Fruit fly (Drosophila melanogaster): Measurements from ENCODE around the gene CG31688.

Gene CG31688

DNA sequence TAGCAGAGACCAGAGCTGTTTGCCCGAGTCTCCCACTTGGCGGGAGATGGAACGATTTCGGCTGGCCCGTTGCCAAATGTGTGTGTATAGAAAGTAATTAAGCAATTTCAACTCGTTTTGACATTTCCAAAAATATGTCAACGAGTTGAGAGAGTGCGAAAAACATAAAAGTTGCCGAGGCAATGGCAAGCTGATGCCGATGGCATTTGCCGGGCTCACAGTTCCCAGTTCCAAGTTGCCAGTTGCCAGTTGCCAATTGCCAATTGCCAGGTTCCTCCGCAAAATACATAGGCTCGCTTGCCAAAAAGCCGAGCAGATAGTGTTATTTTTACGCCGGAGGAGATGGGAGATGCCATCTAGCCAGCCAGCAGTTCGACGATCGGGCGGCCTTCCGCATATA lies 57.6 kb downstream of the CG31688 start:
- TF ChIP-seq Blimp-1 (GFP tag; optimal IDR thresholded peaks at IDR 0.05) (no peak), svp (GFP tag) (no peak), Smox (GFP tag; optimal IDR thresholded peaks at IDR 0.05) (no peak), Hr39 (GFP tag; optimal IDR thresholded peaks at IDR 0.05) (no peak), fd59A (GFP tag; optimal IDR thresholded peaks at IDR 0.05) (no peak), CG8632 (GFP tag; optimal IDR thresholded peaks at IDR 0.05) (no peak), CG31627 (GFP tag; optimal IDR thresholded peaks at IDR 0.05) (no peak), Eip93F (GFP tag; optimal IDR thresholded peaks at IDR 0.05) (no peak), CG10631 (GFP tag; optimal IDR thresholded peaks at IDR 0.05) (no peak)

DNA sequence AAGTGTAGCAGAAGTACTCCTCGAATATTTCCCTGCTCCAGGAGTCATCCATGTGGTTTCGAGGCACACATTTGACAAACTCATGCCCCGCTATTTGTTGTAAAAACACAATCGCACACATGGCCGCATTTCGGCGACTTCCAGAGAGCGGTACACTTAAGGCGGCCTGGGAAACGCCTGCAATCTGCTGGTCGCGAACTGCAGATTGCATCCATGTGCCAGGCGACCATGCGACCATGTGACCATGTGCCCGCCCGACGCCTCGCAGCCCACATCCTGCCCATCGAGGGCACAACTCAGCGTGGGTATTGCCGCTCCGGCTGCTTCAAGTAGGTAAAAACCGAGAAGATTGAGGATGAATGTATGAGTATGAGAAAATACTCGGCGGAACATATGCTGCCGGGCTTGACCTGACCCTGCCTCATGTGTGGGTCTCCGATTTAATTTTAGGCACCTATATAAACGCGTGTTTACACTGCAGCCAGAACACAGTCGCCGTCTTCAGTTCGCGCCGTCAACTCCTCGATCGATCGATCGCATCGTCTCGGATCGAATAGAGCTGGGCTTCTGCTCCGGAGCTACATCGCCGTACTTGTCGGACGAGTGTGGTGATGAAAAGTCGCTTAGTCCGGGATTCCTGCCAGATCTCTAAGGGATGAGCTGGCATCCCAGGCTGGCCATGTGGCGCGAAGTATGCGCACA lies 60.2 kb downstream of the CG31688 start:
- TF ChIP-seq CG6854 (GFP tag; optimal IDR thresholded peaks at IDR 0.05) = no peak
- peak; percentile 5 for TF ChIP-seq svp (GFP tag)

DNA sequence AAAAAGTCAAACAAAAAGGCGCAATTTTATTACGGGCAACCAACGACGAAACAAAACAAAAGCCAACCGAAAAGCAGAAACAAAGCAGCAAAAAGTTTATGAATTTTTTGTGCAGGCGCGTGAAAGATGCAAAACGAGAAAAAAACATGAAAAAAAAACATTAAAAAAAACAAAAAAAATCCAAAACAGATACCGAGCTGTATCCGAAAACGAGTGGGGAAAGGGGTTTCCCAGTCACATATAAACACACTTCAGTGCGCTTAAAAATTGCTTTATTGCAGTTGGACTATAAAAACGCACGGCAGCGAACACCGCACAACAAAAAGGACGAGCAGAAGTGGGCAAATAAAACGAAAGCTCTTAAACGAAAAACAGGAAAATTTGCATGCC lies 60.7 kb downstream of the CG31688 start:
- TF ChIP-seq pdm3 (GFP tag; optimal IDR thresholded peaks at IDR 0.05) = no peak
- no peak for TF ChIP-seq CG11902 (GFP tag; optimal IDR thresholded peaks at IDR 0.05)
- TF ChIP-seq CG15336 (GFP tag; IDR thresholded peaks at IDR 0.05) = 0 out of 2 replicates have a peak, but pooled peaks have one; percentile 19
- peak; percentile 17 for TF ChIP-seq dsx (GFP tag; optimal IDR thresholded peaks at IDR 0.05; ENCODE audit: poor library complexity, severe bottlenecking)
- TF ChIP-seq CG34406 (GFP tag; optimal IDR thresholded peaks at IDR 0.05) = no peak
- TF ChIP-seq CG6276 (GFP tag; optimal IDR thresholded peaks at IDR 0.05) = no peak
- peak; percentile 29 for TF ChIP-seq svp (GFP tag)
- peak; percentile 18 for TF ChIP-seq CG16779 (tag; optimal IDR thresholded peaks at IDR 0.05)
- peak; percentile 10 for TF ChIP-seq CG3032 (tag; optimal IDR thresholded peaks at IDR 0.05)
- TF ChIP-seq spab (GFP tag; optimal IDR thresholded peaks at IDR 0.05) = peak; percentile 27
- TF ChIP-seq CG6854 (GFP tag; optimal IDR thresholded peaks at IDR 0.05) = peak; percentile 69
- 0 out of 3 replicates have a peak, but pooled peaks have one; percentile 26 for TF ChIP-seq eg (GFP tag; IDR thresholded peaks at IDR 0.05)
- peak; percentile 20 for TF ChIP-seq CG9139 (GFP tag; optimal IDR thresholded peaks at IDR 0.05)
- peak; percentile 18 to 68 for TF ChIP-seq ss (GFP tag; optimal IDR thresholded peaks at IDR 0.05)
- TF ChIP-seq CG10669 (GFP tag; optimal IDR thresholded peaks at IDR 0.05) = no peak
- peak; percentile 29 for TF ChIP-seq CG6808 (GFP tag; optimal IDR thresholded peaks at IDR 0.05)

DNA sequence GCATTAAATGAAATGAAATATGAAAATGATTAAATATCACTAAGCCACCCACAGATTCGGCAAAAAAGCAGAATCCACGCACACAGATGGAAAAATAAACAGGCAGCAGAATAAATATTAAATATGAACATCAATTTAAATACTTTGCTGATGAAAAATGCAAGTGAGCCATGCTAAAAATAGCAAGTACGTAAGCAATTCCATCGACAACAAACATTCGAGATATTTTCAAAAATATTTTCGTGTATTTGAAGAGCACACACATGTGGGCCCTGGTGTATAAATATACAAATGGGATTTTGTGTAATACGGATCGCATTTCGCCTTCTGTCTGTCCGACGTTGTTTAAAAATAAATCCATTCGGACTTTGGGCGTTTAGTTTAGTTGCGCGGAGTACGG lies 61.7 kb downstream of the CG31688 start:
- no peak for TF ChIP-seq CG11762 (GFP tag; optimal IDR thresholded peaks at IDR 0.05; ENCODE audit: insufficient read depth)
- TF ChIP-seq dac (GFP tag; optimal IDR thresholded peaks at IDR 0.05) = no peak
- TF ChIP-seq CG6276 (GFP tag; optimal IDR thresholded peaks at IDR 0.05) = no peak
- no peak for TF ChIP-seq esn (GFP tag; optimal IDR thresholded peaks at IDR 0.05)
- TF ChIP-seq ss (GFP tag; optimal IDR thresholded peaks at IDR 0.05) = no peak
- no peak for TF ChIP-seq CG34406 (GFP tag; optimal IDR thresholded peaks at IDR 0.05)
- TF ChIP-seq CG8319 (GFP tag; optimal IDR thresholded peaks at IDR 0.05) = no peak
- TF ChIP-seq fkh (GFP tag; optimal IDR thresholded peaks at IDR 0.05) = no peak
- TF ChIP-seq CG16779 (tag; optimal IDR thresholded peaks at IDR 0.05) = no peak
- no peak for TF ChIP-seq Eip75B (GFP tag; optimal IDR thresholded peaks at IDR 0.05)
- no peak for TF ChIP-seq CG6792 (GFP tag; optimal IDR thresholded peaks at IDR 0.05)
- TF ChIP-seq Ets96B (tag; optimal IDR thresholded peaks at IDR 0.05) = no peak
- TF ChIP-seq pdm3 (GFP tag; optimal IDR thresholded peaks at IDR 0.05) = no peak
- TF ChIP-seq CG8632 (GFP tag; optimal IDR thresholded peaks at IDR 0.05) = no peak
- no peak for TF ChIP-seq CG1621 (tag; optimal IDR thresholded peaks at IDR 0.05)
